Worm (Caenorhabditis elegans) whole organism, L1 larva: ENCODE measurements around the gene R02E4.3.

Experiments
- C34B4.2 ChIP-seq: sonication (generic microtip); optimal IDR thresholded peaks from 2 replicates; lab custom pipeline; 2017; ENCODE audit warnings: mild to moderate bottlenecking, missing genetic modification characterization, missing compliant biosample characterization
- F16B12.6 ChIP-seq: fragments of 150-350 bp; optimal IDR thresholded peaks from 2 replicates; lab custom pipeline; 2014; ENCODE audit warnings: missing biosample characterization, missing genetic modification characterization
- ama-1 ChIP-seq: fragments of 150-350 bp; optimal IDR thresholded peaks from 2 replicates; lab custom pipeline; 2014
- ceh-8 ChIP-seq: fragments of 200-800 bp; sonication (Bioruptor generic); optimal IDR thresholded peaks from 2 replicates; lab custom pipeline; 2018; ENCODE audit warnings: mild to moderate bottlenecking, missing genetic modification characterization, moderate library complexity, missing compliant biosample characterization
- ces-1 ChIP-seq: fragments of 150-350 bp; optimal IDR thresholded peaks from 2 replicates; lab custom pipeline; 2014; ENCODE audit warnings: missing biosample characterization, missing genetic modification reagents, missing genetic modification characterization
- dsc-1 ChIP-seq: sonication (generic microtip); optimal IDR thresholded peaks from 2 replicates; lab custom pipeline; 2016; ENCODE audit warnings: mild to moderate bottlenecking, missing genetic modification characterization, missing compliant biosample characterization
- efl-1 ChIP-seq, 4 experiments: fragments of 150-350 bp; optimal IDR thresholded peaks in 3 of 4; peaks in 1 of 4; 1 replicate in 1 of 4; 2 replicates in 3 of 4; lab custom pipeline; 2014; ENCODE audit warnings: missing biosample characterization in 2 of 4, missing genetic modification characterization in 2 of 4, missing genetic modification reagents in 2 of 4
- egl-27 ChIP-seq, 2 experiments: fragments of 150-350 bp in 1 of 2; sonication (generic microtip); optimal IDR thresholded peaks; 3 replicates each; lab custom pipeline; 2017 to 2018; ENCODE audit warnings: missing biosample characterization in 2 of 2, missing genetic modification characterization in 2 of 2, missing genetic modification reagents in 2 of 2
- elt-3 ChIP-seq, 6 experiments: fragments of 150-350 bp in 1 of 6; sonication (generic microtip); optimal IDR thresholded peaks; 2 replicates each; lab custom pipeline; 2017 to 2018; ENCODE audit warnings: missing biosample characterization in 6 of 6, missing genetic modification characterization in 6 of 6, inconsistent platforms in 1 of 6
- ets-5 ChIP-seq: fragments of 200-800 bp; sonication (Bioruptor generic); IDR thresholded peaks from 2 replicates; pipeline ENCODE4 v1.3.6; 2022; ENCODE audit warnings: missing genetic modification characterization, missing compliant biosample characterization
- fos-1 ChIP-seq: fragments of 150-350 bp; optimal IDR thresholded peaks from 2 replicates; lab custom pipeline; 2014; ENCODE audit warnings: missing biosample characterization, missing genetic modification characterization
- grh-1 ChIP-seq: fragments of 200-800 bp; sonication (Bioruptor generic); IDR thresholded peaks from 2 replicates; pipeline ENCODE4 v1.3.6; 2022; ENCODE audit warnings: missing genetic modification reagents, missing genetic modification characterization, missing compliant biosample characterization
- hlh-17 ChIP-seq: fragments of 200-800 bp; sonication (Bioruptor generic); optimal IDR thresholded peaks from 2 replicates; lab custom pipeline; 2018; ENCODE audit warnings: missing genetic modification characterization, mild to moderate bottlenecking, missing compliant biosample characterization, moderate library complexity, borderline replicate concordance
- lin-14 ChIP-seq: fragments of 200-800 bp; sonication (Bioruptor generic); optimal IDR thresholded peaks from 2 replicates; lab custom pipeline; 2018; ENCODE audit warnings: mild to moderate bottlenecking, missing genetic modification characterization, moderate library complexity, missing compliant biosample characterization
- lin-15B ChIP-seq: fragments of 150-350 bp; sonication (generic microtip); optimal IDR thresholded peaks from 3 replicates; lab custom pipeline; 2014; ENCODE audit warnings: missing biosample characterization, missing genetic modification characterization
- lin-35 ChIP-seq, 2 experiments: fragments of 150-350 bp; optimal IDR thresholded peaks; 2 replicates each; lab custom pipeline; 2014; ENCODE audit warnings: missing biosample characterization in 2 of 2, missing genetic modification characterization in 2 of 2, missing genetic modification reagents in 2 of 2
- lin-39 ChIP-seq: fragments of 150-350 bp; optimal IDR thresholded peaks from 2 replicates; lab custom pipeline; 2014; ENCODE audit warnings: missing biosample characterization, missing genetic modification reagents, missing genetic modification characterization
- lsy-2 ChIP-seq, 2 experiments: fragments of 150-350 bp; optimal IDR thresholded peaks; 2 replicates each; lab custom pipeline; 2014; ENCODE audit warnings: missing biosample characterization in 2 of 2, missing genetic modification characterization in 2 of 2
- mab-9 ChIP-seq: fragments of 200-800 bp; sonication (Bioruptor generic); IDR thresholded peaks from 2 replicates; pipeline ENCODE4 v1.3.6; 2022; ENCODE audit warnings: missing genetic modification reagents, missing genetic modification characterization, missing compliant biosample characterization
- mdl-1 ChIP-seq, 2 experiments: fragments of 150-350 bp; optimal IDR thresholded peaks; 2 replicates each; lab custom pipeline; 2014 to 2017; ENCODE audit warnings: missing biosample characterization in 2 of 2, missing genetic modification characterization in 2 of 2, inconsistent platforms in 1 of 2
- mef-2 ChIP-seq: fragments of 150-350 bp; optimal IDR thresholded peaks from 2 replicates; lab custom pipeline; 2014; ENCODE audit warnings: missing biosample characterization, missing genetic modification characterization
- nhr-12 ChIP-seq: sonication (generic microtip); optimal IDR thresholded peaks from 2 replicates; lab custom pipeline; 2017; ENCODE audit warnings: missing biosample characterization, missing genetic modification characterization
- nhr-19 ChIP-seq: fragments of 200-800 bp; sonication (Bioruptor generic); conservative IDR thresholded peaks from 2 replicates; pipeline ENCODE4 v1.3.6; 2022; ENCODE audit warnings: missing genetic modification characterization, missing compliant biosample characterization
- nhr-20 ChIP-seq: sonication (generic microtip); optimal IDR thresholded peaks from 2 replicates; lab custom pipeline; 2016; ENCODE audit warnings: mild to moderate bottlenecking, missing genetic modification characterization, missing compliant biosample characterization
- nhr-28 ChIP-seq: fragments of 150-350 bp; optimal IDR thresholded peaks from 2 replicates; lab custom pipeline; 2014; ENCODE audit warnings: missing biosample characterization, missing genetic modification characterization
- nhr-47 ChIP-seq: sonication (generic microtip); optimal IDR thresholded peaks from 2 replicates; lab custom pipeline; 2016; ENCODE audit warnings: mild to moderate bottlenecking, missing genetic modification characterization, moderate library complexity, missing compliant biosample characterization
- nhr-76 ChIP-seq: sonication (generic microtip); optimal IDR thresholded peaks from 2 replicates; lab custom pipeline; 2017; ENCODE audit warnings: missing biosample characterization, missing genetic modification characterization
- nhr-77 ChIP-seq: fragments of 150-350 bp; optimal IDR thresholded peaks from 2 replicates; lab custom pipeline; 2014; ENCODE audit warnings: missing biosample characterization, missing genetic modification characterization
- nhr-85 ChIP-seq: sonication (generic microtip); peaks from one replicate; lab custom pipeline; 2016; ENCODE audit warnings: missing genetic modification characterization, inconsistent platforms, missing compliant biosample characterization
- nhr-90 ChIP-seq: sonication (generic microtip); optimal IDR thresholded peaks from 2 replicates; lab custom pipeline; 2016; ENCODE audit warnings: mild to moderate bottlenecking, missing genetic modification characterization, missing compliant biosample characterization; ENCODE audit not compliant: poor library complexity
- pag-3 ChIP-seq: sonication (generic microtip); optimal IDR thresholded peaks from 2 replicates; lab custom pipeline; 2017; ENCODE audit warnings: missing genetic modification characterization, mild to moderate bottlenecking, missing compliant biosample characterization, antibody characterized with exemption, borderline replicate concordance; ENCODE audit not compliant: insufficient read depth
- pax-3 ChIP-seq: fragments of 200-800 bp; sonication (Bioruptor generic); optimal IDR thresholded peaks from 2 replicates; lab custom pipeline; 2018; ENCODE audit warnings: mild to moderate bottlenecking, missing genetic modification characterization, moderate library complexity, missing compliant biosample characterization
- rnt-1 ChIP-seq: sonication (generic microtip); optimal IDR thresholded peaks from 2 replicates; lab custom pipeline; 2016; ENCODE audit warnings: mild to moderate bottlenecking, missing genetic modification characterization, moderate library complexity, missing compliant biosample characterization
- skn-1 ChIP-seq: fragments of 150-350 bp; optimal IDR thresholded peaks from 2 replicates; lab custom pipeline; 2014; ENCODE audit warnings: missing biosample characterization, missing genetic modification characterization
- snpc-4 ChIP-seq: fragments of 150-350 bp; optimal IDR thresholded peaks from 2 replicates; lab custom pipeline; 2014; ENCODE audit warnings: missing biosample characterization, missing genetic modification characterization
- sox-4 ChIP-seq: sonication (generic microtip); optimal IDR thresholded peaks from 2 replicates; lab custom pipeline; 2016; ENCODE audit warnings: missing genetic modification characterization, missing compliant biosample characterization
- sptf-1 ChIP-seq: fragments of 150-350 bp; optimal IDR thresholded peaks from 2 replicates; lab custom pipeline; 2014; ENCODE audit warnings: missing biosample characterization, missing genetic modification characterization
- sup-37 ChIP-seq: fragments of 200-800 bp; sonication (Bioruptor generic); optimal IDR thresholded peaks from 2 replicates; lab custom pipeline; 2018; ENCODE audit warnings: mild to moderate bottlenecking, missing genetic modification characterization, missing compliant biosample characterization
- swsn-7 ChIP-seq: sonication (generic microtip); optimal IDR thresholded peaks from 2 replicates; lab custom pipeline; 2016; ENCODE audit warnings: missing genetic modification characterization, missing compliant biosample characterization
- tbx-2 ChIP-seq: sonication (generic microtip); optimal IDR thresholded peaks from 2 replicates; lab custom pipeline; 2016; ENCODE audit warnings: missing genetic modification characterization, missing compliant biosample characterization
- unc-98 ChIP-seq: fragments of 200-800 bp; sonication (Bioruptor generic); IDR thresholded peaks from 2 replicates; pipeline ENCODE4 v1.3.6; 2022; ENCODE audit warnings: missing genetic modification characterization, missing compliant biosample characterization
- xbp-1 ChIP-seq: sonication (generic microtip); optimal IDR thresholded peaks from 2 replicates; lab custom pipeline; 2016; ENCODE audit warnings: missing genetic modification characterization, missing compliant biosample characterization
- zag-1 ChIP-seq: fragments of 150-350 bp; optimal IDR thresholded peaks from 2 replicates; lab custom pipeline; 2014; ENCODE audit warnings: missing biosample characterization, missing genetic modification characterization

R02E4.3 gene

DNA sequence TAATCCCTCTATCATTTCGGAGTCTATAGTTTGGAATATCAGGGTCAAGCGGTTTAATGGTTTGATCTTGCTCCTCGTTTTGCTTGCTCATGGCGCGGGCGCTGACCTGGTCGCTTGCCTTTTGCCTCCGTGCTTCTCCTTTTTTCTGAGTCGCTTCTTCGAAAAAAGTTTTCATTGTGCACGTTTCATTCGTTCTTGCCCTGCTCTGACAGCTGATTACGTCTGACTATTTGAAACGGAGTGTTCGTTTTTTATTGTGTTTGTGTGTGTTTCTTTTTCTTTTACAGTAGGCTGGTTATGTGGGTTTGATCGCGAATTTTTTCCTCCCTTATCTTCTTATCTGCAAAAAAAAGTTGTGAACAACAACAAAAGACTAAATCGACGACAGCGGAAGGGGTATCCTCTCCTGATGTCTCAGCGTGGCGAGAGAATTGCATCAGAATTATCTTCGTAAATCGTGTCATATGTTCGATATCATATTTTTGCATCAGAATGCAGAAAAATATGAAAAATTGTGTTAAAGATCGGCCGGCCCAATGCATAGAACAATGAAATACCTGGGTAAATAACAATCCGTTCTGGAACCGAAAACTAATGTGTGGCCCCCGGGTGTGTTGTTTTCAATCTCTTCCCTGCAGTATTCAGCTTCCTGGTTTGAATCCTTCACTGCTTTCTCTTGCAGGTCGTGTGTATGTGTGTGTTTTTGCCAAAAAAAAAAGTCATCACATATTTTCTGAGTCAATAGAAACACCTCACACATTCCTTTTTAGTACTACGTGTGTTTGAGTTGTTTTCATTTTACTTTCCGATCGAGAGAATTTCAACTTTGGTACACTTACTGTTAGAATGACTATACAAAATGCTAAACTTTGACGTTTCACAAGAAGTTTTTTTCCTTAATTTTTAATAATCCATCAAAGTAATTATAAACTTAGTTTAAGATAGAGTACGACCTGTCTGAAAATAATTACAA is 38.0 kb upstream of the R02E4.3 start, which contains the start of gene ZK470.4 (continued):
- TF ChIP-seq grh-1 (GFP tag; lab: Robert Waterston, UW) (no peak), unc-98 (GFP tag; lab: Robert Waterston, UW) (no peak), nhr-85 (tag; lab: Kevin White, UChicago) (peak; percentile 63), snpc-4 (tag; lab: Kevin White, UChicago) (no peak), mab-9 (GFP tag; lab: Robert Waterston, UW) (no peak), egl-27 (tag; optimal IDR thresholded peaks at IDR 0.05; lab: Kevin White, UChicago) (no peak), lsy-2 (tag; optimal IDR thresholded peaks at IDR 0.05; lab: Kevin White, UChicago) (no peak), fos-1 (no peak), ces-1 (no peak), lin-15B (tag; lab: Kevin White, UChicago) (no peak), ama-1 (lab: Kevin White, UChicago) (no peak), nhr-76 (tag; lab: Kevin White, UChicago) (no peak), nhr-19 (GFP tag; lab: Robert Waterston, UW) (peak; percentile 29; the same call in 1 of the 2 replicates), lin-39 (no peak), pag-3 (tag; lab: Kevin White, UChicago) (no peak), lin-35 (GFP tag; optimal IDR thresholded peaks at IDR 0.05; lab: Kevin White, UChicago) (peak in 1 of 2 experiments; percentile 30), zag-1 (tag; lab: Kevin White, UChicago) (no peak), ceh-8 (GFP tag; lab: Kevin White, UChicago) (no peak), nhr-12 (no peak), skn-1 (tag; lab: Kevin White, UChicago) (no peak), ets-5 (GFP tag; lab: Robert Waterston, UW) (no peak), rnt-1 (tag; lab: Kevin White, UChicago) (peak; percentile 42), nhr-90 (tag; lab: Kevin White, UChicago) (no peak), xbp-1 (no peak), C34B4.2 (tag; lab: Kevin White, UChicago) (no peak), F16B12.6 (no peak), swsn-7 (tag; lab: Kevin White, UChicago) (no peak), dsc-1 (tag; lab: Kevin White, UChicago) (no peak), nhr-28 (tag; lab: Kevin White, UChicago) (no peak), mdl-1 (tag; optimal IDR thresholded peaks at IDR 0.05; lab: Kevin White, UChicago) (no peak), lin-14 (GFP tag; lab: Kevin White, UChicago) (peak; percentile 33), hlh-17 (GFP tag; lab: Kevin White, UChicago) (no peak), pax-3 (tag; lab: Kevin White, UChicago) (no peak), tbx-2 (tag; lab: Kevin White, UChicago) (no peak), elt-3 (tag; optimal IDR thresholded peaks at IDR 0.05; lab: Kevin White, UChicago) (peak in 1 of 6 experiments; percentile 73), sptf-1 (tag; lab: Kevin White, UChicago) (no peak), nhr-77 (tag; lab: Kevin White, UChicago) (no peak), sup-37 (GFP tag; lab: Kevin White, UChicago) (no peak), efl-1 (optimal IDR thresholded peaks at IDR 0.05; lab: Kevin White, UChicago) (no peak), efl-1 (GFP tag; optimal IDR thresholded peaks at IDR 0.05 in 1 of 2; lab: Kevin White, UChicago) (peak in 1 of 2 experiments; percentile 48), mef-2 (tag; lab: Kevin White, UChicago) (no peak), nhr-47 (tag; lab: Kevin White, UChicago) (no peak), nhr-20 (peak; percentile 34), sox-4 (tag; lab: Kevin White, UChicago) (no peak)
